Fruit fly (Drosophila melanogaster): ENCODE measurements around the gene MED30.

The MED30 gene

dm6 chr3L:629353-629915 is 24.5 kb downstream of the MED30 start (continued):
- TF ChIP-seq mirr (GFP tag; optimal IDR thresholded peaks at IDR 0.05) (peak; percentile 90), CG15073 (GFP tag; optimal IDR thresholded peaks at IDR 0.05) (no peak), CrebB (tag; optimal IDR thresholded peaks at IDR 0.05) (peak; percentile 45), CHES-1-like (GFP tag; optimal IDR thresholded peaks at IDR 0.05) (no peak), CG11560 (tag; IDR thresholded peaks at IDR 0.05) (no peak), HLH4C (GFP tag; IDR thresholded peaks at IDR 0.05; ENCODE audit: partially characterized antibody) (no peak), CG10959 (GFP tag; IDR thresholded peaks at IDR 0.05) (no peak), CG1647 (GFP tag; optimal IDR thresholded peaks at IDR 0.05) (peak; percentile 18), Xrp1 (GFP tag; IDR thresholded peaks at IDR 0.05) (peak; percentile 15; the same call in 1 of the 2 replicates), Deaf1 (tag; optimal IDR thresholded peaks at IDR 0.05) (no peak), ci (GFP tag; IDR thresholded peaks at IDR 0.05) (peak; percentile 45; the same call in 1 of the 3 replicates), bab2 (GFP tag; optimal IDR thresholded peaks at IDR 0.05) (no peak), abd-A (tag; optimal IDR thresholded peaks at IDR 0.05) (peak; percentile 58), Doc2 (GFP tag; IDR thresholded peaks at IDR 0.05) (no peak), NC2α (GFP tag; optimal IDR thresholded peaks at IDR 0.05) (no peak), CG6854 (GFP tag; optimal IDR thresholded peaks at IDR 0.05) (peak; percentile 9), toy (GFP tag; IDR thresholded peaks at IDR 0.05) (no peak), Side (GFP tag; optimal IDR thresholded peaks at IDR 0.05) (no peak), lov (optimal IDR thresholded peaks at IDR 0.05) (no peak), lov (GFP tag; IDR thresholded peaks at IDR 0.05) (no peak), CG6791 (GFP tag; IDR thresholded peaks at IDR 0.05; ENCODE audit: partially characterized antibody) (no peak), CG4730 (GFP tag; IDR thresholded peaks at IDR 0.05) (0 out of 2 replicates have a peak, but pooled peaks have one; percentile 12), zf30C (GFP tag; optimal IDR thresholded peaks at IDR 0.05) (no peak), CG6689 (GFP tag; IDR thresholded peaks at IDR 0.05) (no peak), CG14441 (GFP tag; IDR thresholded peaks at IDR 0.05) (peak; percentile 30; the same call in 1 of the 2 replicates), ac (GFP tag; optimal IDR thresholded peaks at IDR 0.05) (no peak), aop (GFP tag; IDR thresholded peaks at IDR 0.05) (no peak), jumu (GFP tag; optimal IDR thresholded peaks at IDR 0.05) (no peak), CG1602 (GFP tag; optimal IDR thresholded peaks at IDR 0.05) (no peak), slbo (GFP tag; IDR thresholded peaks at IDR 0.05) (no peak), scrt (GFP tag; optimal IDR thresholded peaks at IDR 0.05) (peak; percentile 39), sob (GFP tag; IDR thresholded peaks at IDR 0.05) (peak; percentile 67), Lhr (GFP tag; optimal IDR thresholded peaks at IDR 0.05) (no peak), CG1233 (GFP tag; optimal IDR thresholded peaks at IDR 0.05) (peak; percentile 26), gce (GFP tag; IDR thresholded peaks at IDR 0.05) (no peak), tll (GFP tag; optimal IDR thresholded peaks at IDR 0.05) (no peak), CG7745 (tag; optimal IDR thresholded peaks at IDR 0.05) (no peak), sr (GFP tag; IDR thresholded peaks at IDR 0.05) (no peak), CG10654 (GFP tag; optimal IDR thresholded peaks at IDR 0.05) (no peak), CG3838 (GFP tag; optimal IDR thresholded peaks at IDR 0.05) (peak; percentile 19), Sry-δ (GFP tag; optimal IDR thresholded peaks at IDR 0.05) (no peak), CG7786 (GFP tag; optimal IDR thresholded peaks at IDR 0.05) (no peak), Xbp1 (GFP tag; optimal IDR thresholded peaks at IDR 0.05) (no peak), lmd (GFP tag; IDR thresholded peaks at IDR 0.05) (0 out of 2 replicates have a peak, but pooled peaks have one; percentile 9), rib (GFP tag; IDR thresholded peaks at IDR 0.05) (peak; percentile 52; the same call in 1 of the 2 replicates), CG5180 (GFP tag; optimal IDR thresholded peaks at IDR 0.05) (peak; percentile 13), CG14667 (GFP tag; IDR thresholded peaks at IDR 0.05) (no peak), CG2120 (GFP tag; optimal IDR thresholded peaks at IDR 0.05) (no peak), Ets65A (GFP tag) (peak; percentile 80), Dll (GFP tag; IDR thresholded peaks at IDR 0.05; ENCODE audit: partially characterized antibody) (no peak), Sin3A (optimal IDR thresholded peaks at IDR 0.05) (no peak), CG8281 (tag; optimal IDR thresholded peaks at IDR 0.05) (no peak)

Measured in whole organism, embryonic.